Worm (Caenorhabditis elegans) whole organism, young adult: ENCODE results near the gene mksr-2.
"Not testable (repeated sequence)": the region's sequence is repeated elsewhere in the genome, so short reads cannot be mapped to it uniquely, and the experiment has no call there.

Experiments used
- dpff-1 ChIP-seq: sonication (generic microtip); optimal IDR thresholded peaks from 2 replicates; lab custom pipeline; 2017; ENCODE audit warnings: mild to moderate bottlenecking, missing genetic modification characterization, missing compliant biosample characterization
- him-1 ChIP-seq: sonication (generic microtip); optimal IDR thresholded peaks from 2 replicates; lab custom pipeline; 2016; ENCODE audit warnings: missing genotype, missing genetic modification reagents, missing genetic modification characterization, missing compliant biosample characterization
- pha-4 ChIP-seq: fragments of 150-350 bp; sonication (generic microtip); optimal IDR thresholded peaks from 2 replicates; lab custom pipeline; 2014; ENCODE audit warnings: missing biosample characterization, missing genetic modification reagents, missing genetic modification characterization
- tbp1 ChIP-seq: fragments of 200-800 bp; sonication (Bioruptor generic); optimal IDR thresholded peaks from 2 replicates; lab custom pipeline; 2018; ENCODE audit warnings: mild to moderate bottlenecking, missing genetic modification characterization, missing compliant biosample characterization

- not testable (repeated sequence) for TF ChIP-seq him-1; pha-4 (tag; lab: Kevin White, UChicago); dpff-1 (tag; lab: Kevin White, UChicago); tbp1 (GFP tag; lab: Kevin White, UChicago)
Measured at ce11 chrIV:2275545-2275944, 30.8 kb downstream of the mksr-2 start, which contains the start of gene M70.5.
